Worm (Caenorhabditis elegans) whole organism, midembryonic: ENCODE measurements around the gene Y104H12D.2.

Experiments used
- T22C8.4 ChIP-seq: fragments of 200-800 bp; sonication (Bioruptor generic); IDR thresholded peaks from 2 replicates; pipeline ENCODE4 v1.3.6; 2022; ENCODE audit warnings: missing genetic modification characterization, missing compliant biosample characterization
- cog-1 ChIP-seq: sonication (generic microtip); optimal IDR thresholded peaks from 2 replicates; lab custom pipeline; 2016; ENCODE audit warnings: missing genetic modification characterization, missing compliant biosample characterization
- med-1 ChIP-seq: sonication (generic microtip); optimal IDR thresholded peaks from 2 replicates; lab custom pipeline; 2017; ENCODE audit warnings: missing genetic modification characterization, mild to moderate bottlenecking, missing compliant biosample characterization, antibody characterized with exemption, missing genetic modification reagents; ENCODE audit not compliant: insufficient read depth
- ref-1 ChIP-seq: fragments of 200-800 bp; sonication (Bioruptor generic); conservative IDR thresholded peaks from 2 replicates; pipeline ENCODE4 v1.3.6; 2022; ENCODE audit warnings: missing genetic modification reagents, missing genetic modification characterization, missing compliant biosample characterization
- tab-1 ChIP-seq: fragments of 200-800 bp; sonication (Bioruptor generic); IDR thresholded peaks from 2 replicates; pipeline ENCODE4 v1.3.6; 2022; ENCODE audit warnings: missing genetic modification characterization, missing compliant biosample characterization

ce11 chrIV:1199501-1199900 is 21.7 kb downstream of the Y104H12D.2 start:
- no peak for TF ChIP-seq med-1 (GFP tag; lab: Kevin White, UChicago)
- no peak for TF ChIP-seq T22C8.4 (GFP tag; lab: Robert Waterston, UW)
- no peak for TF ChIP-seq ref-1 (GFP tag; lab: Robert Waterston, UW)
- no peak for TF ChIP-seq tab-1
- TF ChIP-seq cog-1 (tag; lab: Kevin White, UChicago), result no peak
